Worm (Caenorhabditis elegans): ENCODE measurements around the gene cdd-2.

ce11 chrIV:7505866-7506488 lies 41.7 kb downstream of the cdd-2 start:
- TF ChIP-seq ref-1 (GFP tag; conservative IDR thresholded peaks at IDR 0.05) = no peak
- no peak for TF ChIP-seq T22C8.4 (GFP tag; IDR thresholded peaks at IDR 0.05)
- TF ChIP-seq tab-1 (GFP tag; IDR thresholded peaks at IDR 0.05) = no peak
- no peak for TF ChIP-seq flt-1 (GFP tag; IDR thresholded peaks at IDR 0.05)
- no peak for TF ChIP-seq ztf-23 (GFP tag; IDR thresholded peaks at IDR 0.05)
- no peak for TF ChIP-seq cog-1 (tag; optimal IDR thresholded peaks at IDR 0.05)

Data from whole organism, midembryonic.